Fruit fly (Drosophila melanogaster) whole organism, larva: Measurements from ENCODE around the gene CG7886.
A peak's percentile ranks its signal among the peaks of the same experiment; 100 is the strongest.

Experiments
- noc ChIP-seq: fragments of 200-800 bp; sonication (Bioruptor generic); optimal IDR thresholded peaks from 3 replicates; lab custom pipeline; 2019; ENCODE audit warnings: missing biosample characterization, mild to moderate bottlenecking, missing genetic modification characterization, moderate library complexity

The CG7886 gene

DNA sequence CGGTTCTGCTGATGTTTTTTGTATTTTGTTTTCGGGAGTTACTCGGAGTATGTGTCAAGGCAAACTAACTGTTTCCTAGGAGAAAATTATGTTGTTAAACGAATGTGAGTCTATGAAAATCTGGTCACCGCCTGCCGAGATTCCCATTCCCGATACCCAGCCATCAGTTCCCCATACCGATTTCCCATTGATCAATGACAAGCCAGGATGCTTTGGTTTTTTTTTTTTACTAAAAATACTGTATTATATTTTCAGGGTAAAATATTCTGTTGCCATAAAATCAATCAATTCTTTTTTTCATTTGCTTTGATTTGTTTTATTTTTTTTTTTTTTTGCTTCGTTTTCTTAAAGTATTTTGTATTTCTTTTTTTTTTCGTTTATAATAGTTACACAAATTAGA, at the start of gene CG7886:
Gene CG7886, minus strand, starts transcription at position 101 of the 400 bp plus-strand sequence.
- TF ChIP-seq noc = no peak

DNA sequence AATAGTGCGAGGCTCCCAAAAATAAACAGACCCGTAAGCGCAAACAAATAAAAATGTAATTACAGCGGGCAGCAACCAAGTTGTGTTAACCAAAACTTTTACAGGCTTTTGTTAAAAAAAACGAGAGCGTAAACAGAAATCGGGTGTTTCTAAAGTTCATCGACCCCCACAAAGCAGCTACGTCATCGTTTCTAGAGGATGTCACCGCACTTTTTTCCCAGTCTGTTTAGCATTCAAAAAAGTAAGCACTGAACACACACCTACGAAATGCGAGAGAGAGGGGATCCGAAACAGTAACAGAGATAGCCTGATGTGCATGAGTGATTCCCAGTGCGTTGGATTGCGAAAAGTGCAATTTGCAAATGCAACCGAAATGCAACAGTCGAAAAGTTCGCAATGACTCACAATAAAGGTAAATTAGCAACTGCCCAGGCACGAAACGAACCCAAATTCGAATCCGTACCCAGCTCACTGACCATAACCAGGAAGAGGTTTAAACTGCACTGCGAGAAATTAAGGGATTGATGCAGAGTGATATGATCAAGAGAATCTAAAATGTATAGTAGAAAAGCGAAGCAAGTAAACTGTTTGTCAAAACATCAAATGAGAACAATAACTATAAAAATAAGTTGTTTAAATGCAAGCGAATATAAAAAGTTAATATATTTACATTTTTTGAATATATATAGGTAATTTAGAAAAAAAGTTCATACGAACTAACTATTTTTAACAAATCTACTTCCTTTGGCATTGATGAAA, 48.8 kb upstream of the CG7886 start:
- TF ChIP-seq noc = no peak

DNA sequence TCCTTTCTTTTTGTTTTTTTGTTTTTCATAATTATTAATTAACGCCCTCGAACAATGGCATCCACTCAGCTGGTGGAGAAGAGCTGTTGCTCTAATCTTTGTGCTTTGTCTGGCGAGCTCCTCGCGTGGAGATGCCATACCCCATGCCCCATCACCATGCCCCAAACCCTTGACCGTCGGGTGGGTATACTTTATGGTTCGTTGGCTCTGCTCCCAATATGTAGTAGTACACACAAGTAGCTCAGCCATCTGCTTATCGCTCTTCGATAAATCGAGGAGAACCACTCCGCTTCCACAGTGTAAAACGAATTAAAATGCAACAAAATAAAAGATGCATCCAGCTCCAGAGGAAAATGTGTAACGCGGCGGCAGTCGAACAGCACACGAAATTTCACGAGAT, 47.7 kb upstream of the CG7886 start:
- TF ChIP-seq noc = no peak

DNA sequence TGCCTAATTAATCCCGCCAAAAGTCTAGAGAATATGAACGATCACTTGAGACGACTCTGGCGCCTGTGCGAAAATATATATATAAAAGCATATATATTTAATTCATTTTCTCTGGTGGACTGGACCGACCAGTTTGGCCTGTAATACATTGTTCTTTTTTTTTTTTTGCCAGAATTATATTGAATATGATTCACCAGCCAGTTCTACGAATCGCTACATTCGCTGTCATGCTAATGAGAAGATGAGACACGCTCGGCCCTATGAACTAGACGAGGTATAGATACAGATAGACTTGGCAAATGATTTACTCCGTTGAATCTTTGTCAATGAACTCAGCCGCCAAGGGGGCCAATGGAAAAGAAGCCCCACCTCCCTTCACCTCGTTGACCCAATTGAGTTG, 44.9 kb upstream of the CG7886 start:
- no peak for TF ChIP-seq noc

DNA sequence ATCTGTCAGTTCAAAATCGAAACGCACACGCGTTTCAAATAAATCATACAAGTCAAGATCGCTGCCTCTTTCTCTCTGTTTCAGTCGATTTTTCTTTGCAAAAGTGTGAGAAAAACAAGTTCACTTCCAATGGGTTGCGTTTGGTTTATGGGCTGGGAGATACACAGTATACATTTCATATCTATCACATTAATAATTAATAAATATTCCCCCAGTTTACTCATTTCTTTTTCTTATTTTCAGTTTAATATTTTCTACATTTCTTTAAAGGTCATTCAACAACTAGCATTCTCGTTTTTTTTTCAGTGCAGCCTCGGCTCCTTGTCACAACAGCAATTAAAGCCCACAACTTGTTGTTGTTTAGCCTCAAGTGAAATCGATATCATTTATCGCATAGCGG, 41.6 kb upstream of the CG7886 start:
- no peak for TF ChIP-seq noc

DNA sequence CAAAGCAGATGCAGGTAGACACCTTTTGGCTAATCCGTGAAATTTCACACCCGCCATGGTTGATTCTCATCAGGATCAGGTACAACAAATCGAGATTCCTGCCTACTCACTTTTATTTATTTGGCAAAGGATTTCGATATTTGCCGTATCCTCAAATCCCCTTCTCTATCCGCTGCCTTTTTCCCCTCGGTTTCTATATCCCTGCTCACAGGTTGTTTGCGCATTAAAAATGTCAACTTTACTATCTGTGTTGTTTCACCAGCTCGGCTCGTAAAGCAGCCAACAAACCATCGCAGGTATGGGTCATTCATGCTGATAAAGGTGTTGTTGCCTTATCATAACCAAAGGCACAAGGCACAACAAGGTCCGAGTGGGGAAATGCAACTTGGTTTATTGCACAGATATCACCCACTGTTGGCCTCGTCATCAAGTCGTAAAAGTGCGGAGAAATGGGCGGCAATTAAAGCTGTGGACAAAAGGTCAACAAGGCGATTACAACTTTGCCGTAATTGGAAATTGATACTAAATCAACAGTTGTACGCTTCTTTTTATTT, 37.8 kb upstream of the CG7886 start:
- TF ChIP-seq noc = no peak

DNA sequence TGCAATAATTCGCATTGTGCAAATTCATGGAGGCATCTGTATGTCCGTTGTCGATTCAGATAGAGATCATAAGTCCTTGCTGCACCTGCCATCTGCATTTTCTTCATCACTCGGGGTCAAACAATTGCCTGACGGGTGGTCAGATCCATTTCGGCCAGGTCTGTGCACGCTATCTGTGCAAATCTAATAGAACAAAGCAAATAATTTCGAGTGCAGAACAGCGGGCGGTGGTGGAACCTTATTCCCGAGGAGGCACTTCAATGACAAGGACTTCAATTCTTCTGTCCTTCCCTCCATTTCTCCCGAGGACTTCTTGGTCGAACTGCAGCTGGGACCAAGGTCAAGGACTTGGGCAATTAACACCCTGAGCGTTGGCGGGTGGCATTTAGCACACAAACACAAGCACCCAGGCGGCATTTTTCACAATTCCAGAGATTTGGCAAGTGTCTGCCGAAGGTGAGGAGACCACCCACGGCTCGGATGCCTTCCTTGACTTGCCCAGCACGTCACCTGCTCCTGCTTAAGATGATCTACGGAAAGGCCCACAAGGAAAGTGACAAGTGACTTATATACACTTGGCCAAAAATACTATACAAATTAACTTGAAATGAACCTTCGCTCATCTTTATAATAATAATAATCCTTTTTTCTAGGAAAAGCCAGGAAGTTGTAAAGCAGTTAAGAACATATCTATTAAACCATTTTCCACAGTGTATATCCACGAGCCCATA, 37.2 kb upstream of the CG7886 start:
- no peak for TF ChIP-seq noc

dm6 chr3R:14677814-14678213, 35.5 kb upstream of the CG7886 start:
- no peak for TF ChIP-seq noc

dm6 chr3R:14677065-14677464, 34.7 kb upstream of the CG7886 start:
- no peak for TF ChIP-seq noc

DNA sequence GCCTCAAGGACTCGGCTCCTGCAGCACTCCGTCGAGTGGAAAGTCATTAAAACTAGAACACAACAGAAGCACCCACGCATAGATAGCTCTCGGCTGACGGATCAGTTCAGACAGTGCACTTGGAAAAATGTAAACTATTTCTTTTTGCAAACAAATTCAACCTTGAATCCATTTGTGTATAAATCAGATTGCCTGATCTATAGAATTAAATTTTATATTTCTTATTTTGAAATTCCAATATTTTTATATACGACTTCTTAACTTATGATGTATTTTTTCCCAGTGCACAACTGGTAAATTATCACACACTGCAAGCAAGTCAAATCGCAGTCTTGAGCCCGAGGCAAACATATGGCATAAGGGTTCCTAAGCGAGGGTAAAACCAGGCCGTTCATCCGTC, 32.4 kb upstream of the CG7886 start:
- no peak for TF ChIP-seq noc

DNA sequence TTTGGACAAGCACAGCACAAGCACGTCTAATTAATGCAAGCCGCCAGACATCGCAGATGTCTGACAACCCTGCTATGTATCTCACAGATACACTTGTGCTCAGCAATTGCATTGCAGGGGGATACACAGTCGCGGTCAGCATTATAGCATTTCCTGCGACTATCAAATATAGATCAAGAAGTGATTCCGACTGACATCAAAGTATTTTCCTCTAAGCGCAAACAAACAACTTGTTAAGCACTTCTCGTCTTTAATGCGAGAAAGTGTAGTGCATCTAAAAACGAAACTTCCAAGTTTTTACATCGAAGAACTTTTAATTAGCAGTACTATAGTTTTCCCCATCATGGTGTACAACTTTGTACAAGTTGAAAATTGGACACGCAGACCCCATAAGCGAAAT, 30.6 kb upstream of the CG7886 start:
- no peak for TF ChIP-seq noc

- TF ChIP-seq noc = no peak
Measured at dm6 chr3R:14670840-14671239, 28.5 kb upstream of the CG7886 start.

dm6 chr3R:14662989-14663500, 20.7 kb upstream of the CG7886 start, which contains the start of the genes Rad17 and BigH1:
Rad17 (minus strand) TSS chr3R:14663197.
BigH1 (plus strand) TSS chr3R:14663450.
- no peak for TF ChIP-seq noc

DNA sequence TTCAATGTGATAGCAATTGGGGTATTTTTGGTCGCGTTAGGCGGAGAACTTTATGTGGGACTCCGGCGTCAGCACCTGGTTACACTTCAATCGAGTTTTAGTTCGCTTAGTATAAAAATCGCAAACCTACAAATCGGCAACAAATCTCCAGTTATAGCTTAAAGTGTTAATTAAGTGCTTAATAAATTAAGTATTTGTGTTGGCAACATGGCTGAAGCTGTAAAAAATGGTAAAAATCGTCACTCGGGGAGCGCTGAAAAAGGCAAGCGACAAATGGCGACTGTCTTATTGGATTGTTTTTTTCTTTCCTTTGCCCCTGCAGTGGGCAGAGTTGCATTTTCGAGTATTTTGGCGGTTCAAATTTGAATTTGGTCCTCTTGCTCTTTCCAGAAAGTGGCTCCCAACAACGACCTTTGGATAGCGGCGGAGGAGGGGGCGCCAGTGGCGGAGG, 17.0 kb upstream of the CG7886 start, which contains the start of gene Hexim:
Gene Hexim, plus strand, starts transcription at position 85 of the 451 bp plus-strand sequence.
- no peak for TF ChIP-seq noc

DNA sequence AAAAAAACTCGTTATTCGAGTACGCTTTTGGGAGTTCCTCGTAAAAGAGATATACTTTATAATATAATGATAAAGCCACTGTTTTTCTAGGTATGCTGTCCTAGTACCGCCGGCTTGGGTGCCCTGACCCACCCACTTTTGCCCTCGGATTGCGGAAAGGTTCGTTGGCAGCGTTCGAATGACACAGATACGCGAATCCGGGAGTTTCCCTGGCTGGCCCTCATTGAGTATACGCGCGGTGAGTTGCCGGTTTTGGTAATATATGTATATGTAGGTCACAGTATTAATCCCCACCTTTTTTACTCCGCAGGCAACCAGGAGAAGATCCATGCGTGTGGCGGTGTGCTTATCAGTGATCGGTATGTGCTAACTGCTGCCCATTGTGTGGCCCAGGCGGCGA, 15.8 kb upstream of the CG7886 start:
- no peak for TF ChIP-seq noc

dm6 chr3R:14657605-14657910, 15.2 kb upstream of the CG7886 start:
- no peak for TF ChIP-seq noc

DNA sequence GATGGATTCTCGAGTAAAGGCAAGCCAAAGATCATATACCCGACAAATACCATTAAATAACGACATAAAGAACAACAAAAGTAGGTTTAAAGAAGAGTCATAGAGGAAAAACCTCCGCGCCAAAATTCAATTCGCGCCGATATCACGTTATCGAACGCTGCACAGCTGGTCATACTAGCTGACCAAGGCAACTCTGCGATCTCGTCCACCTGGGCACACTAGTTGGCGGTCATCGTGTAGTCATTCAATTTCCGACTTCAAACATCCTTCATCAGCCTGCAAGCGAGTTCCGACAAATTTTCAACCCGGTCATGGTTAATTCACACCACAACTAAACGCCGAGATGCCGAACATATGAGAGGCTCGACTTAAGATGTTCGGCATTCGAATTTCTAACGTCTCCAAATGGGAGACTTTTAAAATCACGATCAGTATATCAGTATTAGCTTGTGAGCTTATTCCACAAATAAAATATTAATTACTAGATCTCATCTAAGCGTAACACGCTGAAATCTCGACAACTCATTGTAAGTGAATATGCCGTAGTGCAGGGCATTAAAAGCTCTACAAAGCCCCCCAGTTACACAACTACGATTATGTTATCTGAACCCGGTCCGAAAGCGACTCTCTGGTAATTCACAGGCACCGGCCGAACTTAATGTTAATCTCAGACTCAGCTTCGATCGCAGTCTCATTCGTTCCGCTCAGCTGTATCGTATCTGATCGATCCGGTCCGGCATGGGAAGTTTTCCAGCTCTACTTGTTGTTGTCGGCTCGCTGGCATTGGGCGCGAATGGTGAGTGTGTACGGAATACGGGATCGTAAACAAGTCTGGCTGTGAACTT, 14.6 kb upstream of the CG7886 start, which contains the start of gene CG3505:
Gene CG3505, plus strand, starts transcription at position 688 of the 845 bp plus-strand sequence.
- peak; percentile 26 for TF ChIP-seq noc
